Worm (Caenorhabditis elegans): ENCODE measurements around the gene vps-22.

vps-22 gene

ce11 chrIII:4930154-4930679, 32.1 kb downstream of the vps-22 start, which contains the start of gene set-2 (continued):
- TF ChIP-seq arid-1 (GFP tag; conservative IDR thresholded peaks at IDR 0.05), result peak; percentile 63
- no peak for TF ChIP-seq lin-15B (tag; optimal IDR thresholded peaks at IDR 0.05)
- no peak for TF ChIP-seq ZK546.5 (tag; optimal IDR thresholded peaks at IDR 0.05)
- TF ChIP-seq cey-2 (tag; optimal IDR thresholded peaks at IDR 0.05; ENCODE audit: borderline replicate concordance, insufficient read depth), result no peak
- 0 out of 2 replicates have a peak, but pooled peaks have one; percentile 17 for TF ChIP-seq zfp-3 (GFP tag; conservative IDR thresholded peaks at IDR 0.05)
- TF ChIP-seq nhr-41 (GFP tag; IDR thresholded peaks at IDR 0.05), result no peak
- no peak for TF ChIP-seq ztf-11 (tag; optimal IDR thresholded peaks at IDR 0.05)
- TF ChIP-seq skn-1 (tag; optimal IDR thresholded peaks at IDR 0.05), result no peak
- no peak for TF ChIP-seq mdt-29 (GFP tag; IDR thresholded peaks at IDR 0.05)
- peak; percentile 29 for TF ChIP-seq nhr-102 (tag; optimal IDR thresholded peaks at IDR 0.05)
- no peak for TF ChIP-seq ces-1 (GFP tag; optimal IDR thresholded peaks at IDR 0.05)
- TF ChIP-seq mep-1 (tag; optimal IDR thresholded peaks at IDR 0.05), result no peak
- no peak for TF ChIP-seq egl-27 (tag; optimal IDR thresholded peaks at IDR 0.05)
- TF ChIP-seq dmd-6 (GFP tag; IDR thresholded peaks at IDR 0.05), result peak; percentile 69
- TF ChIP-seq nhr-237 (tag; optimal IDR thresholded peaks at IDR 0.05), result no peak
- TF ChIP-seq lir-3 (tag; optimal IDR thresholded peaks at IDR 0.05), result no peak
- no peak for TF ChIP-seq nhr-48 (tag; optimal IDR thresholded peaks at IDR 0.05)
- no peak for TF ChIP-seq ceh-32 (tag; optimal IDR thresholded peaks at IDR 0.05; ENCODE audit: poor library complexity)
- TF ChIP-seq lin-1 (GFP tag; IDR thresholded peaks at IDR 0.05), result no peak
- TF ChIP-seq ZK337.2 (GFP tag; IDR thresholded peaks at IDR 0.05), result peak; percentile 89
- TF ChIP-seq dmd-8 (GFP tag; IDR thresholded peaks at IDR 0.05), result 0 out of 2 replicates have a peak, but pooled peaks have one; percentile 42
- TF ChIP-seq sdz-12 (GFP tag; optimal IDR thresholded peaks at IDR 0.05), result no peak
- TF ChIP-seq lin-39 (tag; optimal IDR thresholded peaks at IDR 0.05), result no peak
- TF ChIP-seq unc-130 (GFP tag; optimal IDR thresholded peaks at IDR 0.05), result peak; percentile 98
- TF ChIP-seq dpl-1 (GFP tag; optimal IDR thresholded peaks at IDR 0.05), result peak; percentile 91
- TF ChIP-seq snpc-4 (tag; optimal IDR thresholded peaks at IDR 0.05), result no peak
- no peak for TF ChIP-seq snpc-1.2 (GFP tag; IDR thresholded peaks at IDR 0.05)
- TF ChIP-seq aly-2 (tag; optimal IDR thresholded peaks at IDR 0.05), result no peak
- peak; percentile 68 for TF ChIP-seq Y48G9A.11 (GFP tag; IDR thresholded peaks at IDR 0.05)
- no peak for TF ChIP-seq madf-5 (GFP tag; IDR thresholded peaks at IDR 0.05)
- no peak for TF ChIP-seq ceh-82 (tag; optimal IDR thresholded peaks at IDR 0.05)
- TF ChIP-seq D1046.2 (GFP tag; IDR thresholded peaks at IDR 0.05), result peak; percentile 61; the same call in 1 of the 2 replicates
- TF ChIP-seq pha-4 (GFP tag; IDR thresholded peaks at IDR 0.05), result no peak
- no peak for TF ChIP-seq pha-4 (tag; optimal IDR thresholded peaks at IDR 0.05)
- no peak for TF ChIP-seq lim-7 (GFP tag; IDR thresholded peaks at IDR 0.05)
- TF ChIP-seq nhr-11 (tag; optimal IDR thresholded peaks at IDR 0.05), result no peak
- no peak for TF ChIP-seq daf-12 (tag; optimal IDR thresholded peaks at IDR 0.05)
- TF ChIP-seq dve-1 (tag; optimal IDR thresholded peaks at IDR 0.05; ENCODE audit: insufficient read depth), result peak; percentile 52
- no peak for TF ChIP-seq spr-1 (tag; optimal IDR thresholded peaks at IDR 0.05)
- TF ChIP-seq zip-11 (GFP tag; IDR thresholded peaks at IDR 0.05), result no peak
- no peak for TF ChIP-seq saeg-2 (GFP tag; IDR thresholded peaks at IDR 0.05)
- peak; percentile 99 for TF ChIP-seq mes-2 (tag; optimal IDR thresholded peaks at IDR 0.05; ENCODE audit: poor library complexity, severe bottlenecking)
- no peak for TF ChIP-seq lin-29 (GFP tag; IDR thresholded peaks at IDR 0.05)
- TF ChIP-seq rbr-2 (tag; optimal IDR thresholded peaks at IDR 0.05), result peak; percentile 23
- TF ChIP-seq zag-1 (tag; optimal IDR thresholded peaks at IDR 0.05), result no peak
- no peak for TF ChIP-seq jun-1 (tag; optimal IDR thresholded peaks at IDR 0.05)
- no peak for TF ChIP-seq daf-8 (GFP tag; IDR thresholded peaks at IDR 0.05)
- TF ChIP-seq tag-97 (GFP tag; IDR thresholded peaks at IDR 0.05), result no peak
- TF ChIP-seq ama-1 (optimal IDR thresholded peaks at IDR 0.05), result peak; percentile 2
- no peak for TF ChIP-seq nhr-25 (tag; optimal IDR thresholded peaks at IDR 0.05; ENCODE audit: borderline replicate concordance, insufficient read depth)
- peak; percentile 64 for TF ChIP-seq duxl-1 (tag; optimal IDR thresholded peaks at IDR 0.05; ENCODE audit: poor library complexity)
